Worm (Caenorhabditis elegans) whole organism, L1 larva: ENCODE measurements around the gene mmad-1.

Source experiments
- aha-1 ChIP-seq: fragments of 150-350 bp; optimal IDR thresholded peaks from 2 replicates; lab custom pipeline; 2014; ENCODE audit warnings: missing biosample characterization, missing genetic modification characterization
- aly-2 ChIP-seq: fragments of 150-350 bp; optimal IDR thresholded peaks from 2 replicates; lab custom pipeline; 2014; ENCODE audit warnings: missing biosample characterization, missing genetic modification characterization
- ama-1 ChIP-seq: fragments of 150-350 bp; optimal IDR thresholded peaks from 2 replicates; lab custom pipeline; 2014
- ceh-82 ChIP-seq, 3 experiments: fragments of 150-350 bp in 1 of 3; sonication (generic microtip) in 2 of 3; optimal IDR thresholded peaks; 2 replicates each; lab custom pipeline; 2014 to 2017; ENCODE audit warnings: missing biosample characterization in 3 of 3, missing genetic modification characterization in 3 of 3
- egl-13 ChIP-seq: sonication (generic microtip); optimal IDR thresholded peaks from 2 replicates; lab custom pipeline; 2016; ENCODE audit warnings: missing genotype, missing genetic modification reagents, missing genetic modification characterization, missing compliant biosample characterization
- fos-1 ChIP-seq: fragments of 150-350 bp; optimal IDR thresholded peaks from 2 replicates; lab custom pipeline; 2014; ENCODE audit warnings: missing biosample characterization, missing genetic modification characterization
- grh-1 ChIP-seq: fragments of 200-800 bp; sonication (Bioruptor generic); IDR thresholded peaks from 2 replicates; pipeline ENCODE4 v1.3.6; 2022; ENCODE audit warnings: missing genetic modification reagents, missing genetic modification characterization, missing compliant biosample characterization
- jun-1 ChIP-seq: fragments of 150-350 bp; optimal IDR thresholded peaks from 2 replicates; lab custom pipeline; 2014; ENCODE audit warnings: missing biosample characterization, missing genetic modification reagents, missing genetic modification characterization
- lsy-2 ChIP-seq, 2 experiments: fragments of 150-350 bp; optimal IDR thresholded peaks; 2 replicates each; lab custom pipeline; 2014; ENCODE audit warnings: missing biosample characterization in 2 of 2, missing genetic modification characterization in 2 of 2
- nhr-12 ChIP-seq: sonication (generic microtip); optimal IDR thresholded peaks from 2 replicates; lab custom pipeline; 2017; ENCODE audit warnings: missing biosample characterization, missing genetic modification characterization
- nhr-77 ChIP-seq: fragments of 150-350 bp; optimal IDR thresholded peaks from 2 replicates; lab custom pipeline; 2014; ENCODE audit warnings: missing biosample characterization, missing genetic modification characterization
- snpc-4 ChIP-seq: fragments of 150-350 bp; optimal IDR thresholded peaks from 2 replicates; lab custom pipeline; 2014; ENCODE audit warnings: missing biosample characterization, missing genetic modification characterization
- unc-86 ChIP-seq: sonication (generic microtip); optimal IDR thresholded peaks from 2 replicates; lab custom pipeline; 2016; ENCODE audit warnings: missing genetic modification characterization, missing compliant biosample characterization

DNA sequence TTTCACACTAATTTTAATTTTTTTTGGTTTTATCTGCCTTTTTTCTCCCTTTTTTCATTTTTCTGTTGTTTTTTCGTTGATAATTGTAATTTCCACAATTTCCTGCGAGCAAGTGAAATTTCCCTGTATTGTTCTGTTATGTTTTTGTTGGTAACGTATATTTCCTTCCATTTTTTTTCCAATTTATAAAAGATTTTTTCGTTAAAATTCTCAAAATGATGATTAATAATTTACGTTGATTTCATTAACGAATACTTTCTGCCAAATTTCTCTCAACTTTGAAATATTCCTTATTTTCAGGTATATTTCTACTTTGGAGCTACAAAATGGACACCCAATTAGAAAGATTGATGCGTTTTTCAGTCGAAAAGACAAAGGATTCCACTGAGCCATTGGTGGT, 46.3 kb downstream of the mmad-1 start, which contains the start of gene T28A8.8:
- TF ChIP-seq lsy-2 (tag; optimal IDR thresholded peaks at IDR 0.05; lab: Kevin White, UChicago) (no peak), nhr-12 (no peak), ama-1 (no peak), grh-1 (GFP tag; lab: Robert Waterston, UW) (no peak), aha-1 (tag; lab: Kevin White, UChicago) (no peak), unc-86 (tag; lab: Kevin White, UChicago) (no peak), jun-1 (no peak), egl-13 (tag; lab: Kevin White, UChicago) (no peak), nhr-77 (tag; lab: Kevin White, UChicago) (no peak), ceh-82 (tag; optimal IDR thresholded peaks at IDR 0.05; lab: Kevin White, UChicago) (no peak), snpc-4 (tag; lab: Kevin White, UChicago) (no peak), fos-1 (tag; lab: Kevin White, UChicago) (no peak), aly-2 (tag; lab: Kevin White, UChicago) (no peak)
